Fruit fly (Drosophila melanogaster) whole organism, embryonic: Measurements from ENCODE around the gene Ret.

Source experiments
- CG1024 ChIP-seq: fragments of 200-800 bp; sonication (Bioruptor generic); IDR thresholded peaks from 2 replicates; pipeline ENCODE4 v1.3.6; 2022; ENCODE audit warnings: missing biosample characterization, missing genetic modification characterization
- CG10462 ChIP-seq: fragments of 200-800 bp; sonication (Bioruptor generic); optimal IDR thresholded peaks from 2 replicates; lab custom pipeline; 2016; ENCODE audit warnings: missing biosample characterization, missing genetic modification characterization
- CG11247 ChIP-seq: fragments of 200-800 bp; sonication (Bioruptor generic); IDR thresholded peaks from 2 replicates; pipeline ENCODE4 v1.3.6; 2022; ENCODE audit warnings: missing biosample characterization, missing genetic modification characterization
- CG11456 ChIP-seq: fragments of 200-800 bp; sonication (Bioruptor generic); IDR thresholded peaks from 3 replicates; pipeline ENCODE4 v1.3.6; 2022; ENCODE audit warnings: missing biosample characterization, missing genetic modification characterization
- CG12236 ChIP-seq: fragments of 200-800 bp; sonication (Bioruptor generic); optimal IDR thresholded peaks from 2 replicates; lab custom pipeline; 2016; ENCODE audit warnings: missing biosample characterization, missing genetic modification characterization
- CG12299 ChIP-seq: fragments of 200-800 bp; sonication (Bioruptor generic); optimal IDR thresholded peaks from 2 replicates; lab custom pipeline; 2018; ENCODE audit warnings: missing biosample characterization, mild to moderate bottlenecking, missing genetic modification characterization
- CG12391 ChIP-seq: fragments of 200-800 bp; sonication (Bioruptor generic); optimal IDR thresholded peaks from 3 replicates; lab custom pipeline; 2018; ENCODE audit warnings: missing biosample characterization, mild to moderate bottlenecking, missing genetic modification characterization, moderate library complexity
- CG12942 ChIP-seq: fragments of 200-800 bp; sonication (Bioruptor generic); optimal IDR thresholded peaks from 3 replicates; lab custom pipeline; 2016; ENCODE audit warnings: missing biosample characterization, missing genetic modification characterization
- CG13775 ChIP-seq: fragments of 200-800 bp; sonication (Bioruptor generic); optimal IDR thresholded peaks from 3 replicates; lab custom pipeline; 2017; ENCODE audit warnings: missing biosample characterization, mild to moderate bottlenecking, missing genetic modification characterization
- CG14965 ChIP-seq: fragments of 200-800 bp; sonication (Bioruptor generic); optimal IDR thresholded peaks from 2 replicates; lab custom pipeline; 2016; ENCODE audit warnings: missing biosample characterization, missing genetic modification characterization, borderline replicate concordance
- CG16779 ChIP-seq: fragments of 200-800 bp; sonication (Bioruptor generic); IDR thresholded peaks from 2 replicates; pipeline ENCODE4 v1.3.6; 2022; ENCODE audit warnings: missing biosample characterization, missing genetic modification characterization
- CG18011 ChIP-seq: fragments of 200-800 bp; sonication (Bioruptor generic); optimal IDR thresholded peaks from 2 replicates; lab custom pipeline; 2017; ENCODE audit warnings: missing biosample characterization, missing genetic modification characterization, mild to moderate bottlenecking, moderate library complexity, missing genotype
- CG2120 ChIP-seq: fragments of 200-800 bp; sonication (Bioruptor generic); optimal IDR thresholded peaks from 3 replicates; lab custom pipeline; 2016; ENCODE audit warnings: missing biosample characterization, missing genetic modification characterization
- CG31365 ChIP-seq: fragments of 200-800 bp; sonication (Bioruptor generic); optimal IDR thresholded peaks from 2 replicates; lab custom pipeline; 2018; ENCODE audit warnings: missing biosample characterization, mild to moderate bottlenecking, missing genetic modification characterization
- CG3726 ChIP-seq: fragments of 200-800 bp; sonication (Bioruptor generic); IDR thresholded peaks from 3 replicates; pipeline ENCODE4, ENCODE4 v1.3.6; 2022; ENCODE audit warnings: missing biosample characterization, missing genetic modification characterization
- CG43689 ChIP-seq: fragments of 200-800 bp; sonication (Bioruptor generic); IDR thresholded peaks from 2 replicates; pipeline ENCODE4 v1.3.6; 2022; ENCODE audit warnings: missing biosample characterization, missing genetic modification characterization
- CG4854 ChIP-seq: fragments of 200-800 bp; sonication (Bioruptor generic); optimal IDR thresholded peaks from 2 replicates; lab custom pipeline; 2016; ENCODE audit warnings: missing biosample characterization, missing genetic modification characterization, inconsistent platforms
- CG8281 ChIP-seq: fragments of 200-800 bp; sonication (Bioruptor generic); optimal IDR thresholded peaks from 2 replicates; lab custom pipeline; 2018; ENCODE audit warnings: missing biosample characterization, mild to moderate bottlenecking, missing genetic modification characterization, moderate library complexity
- CG8924 ChIP-seq: fragments of 200-800 bp; optimal IDR thresholded peaks from 3 replicates; lab custom pipeline; 2019; ENCODE audit warnings: missing biosample characterization, mild to moderate bottlenecking, missing genetic modification characterization, moderate library complexity
- CG9609 ChIP-seq: fragments of 200-800 bp; sonication (Bioruptor generic); optimal IDR thresholded peaks from 3 replicates; lab custom pipeline; 2016; ENCODE audit warnings: missing biosample characterization, missing genetic modification characterization
- D19B ChIP-seq: fragments of 200-800 bp; sonication (Bioruptor generic); optimal IDR thresholded peaks from 2 replicates; lab custom pipeline; 2017; ENCODE audit warnings: missing biosample characterization, mild to moderate bottlenecking, missing genetic modification characterization
- E2f1 ChIP-seq: fragments of 200-800 bp; sonication (Bioruptor generic); IDR thresholded peaks from 2 replicates; pipeline ENCODE4 v1.3.6; 2022; ENCODE audit warnings: missing biosample characterization, missing genetic modification characterization
- HmgD ChIP-seq: fragments of 200-800 bp; sonication (Bioruptor generic); optimal IDR thresholded peaks from 3 replicates; lab custom pipeline; 2016; ENCODE audit warnings: missing biosample characterization, missing genetic modification characterization
- HmgZ ChIP-seq: fragments of 200-800 bp; sonication (Bioruptor generic); optimal IDR thresholded peaks from 2 replicates; lab custom pipeline; 2018; ENCODE audit warnings: missing biosample characterization, mild to moderate bottlenecking, missing genetic modification characterization
- Hmr ChIP-seq: fragments of 200-800 bp; sonication (Bioruptor generic); optimal IDR thresholded peaks from 3 replicates; lab custom pipeline; 2017; ENCODE audit warnings: mild to moderate bottlenecking, missing biosample characterization, missing genetic modification reagents, missing genetic modification characterization
- Lhr ChIP-seq: fragments of 200-800 bp; sonication (Bioruptor generic); optimal IDR thresholded peaks from 3 replicates; lab custom pipeline; 2017; ENCODE audit warnings: mild to moderate bottlenecking, missing biosample characterization, missing genetic modification reagents, missing genetic modification characterization
- MTF-1 ChIP-seq: fragments of 200-800 bp; sonication (Bioruptor generic); optimal IDR thresholded peaks from 2 replicates; lab custom pipeline; 2018; ENCODE audit warnings: missing biosample characterization, mild to moderate bottlenecking, missing genetic modification characterization, borderline replicate concordance
- NC2α ChIP-seq: fragments of 200-800 bp; sonication (Bioruptor generic); optimal IDR thresholded peaks from 2 replicates; lab custom pipeline; 2016; ENCODE audit warnings: missing biosample characterization, missing genetic modification characterization
- Sry-δ ChIP-seq: fragments of 200-800 bp; sonication (Bioruptor generic); optimal IDR thresholded peaks from 2 replicates; lab custom pipeline; 2016; ENCODE audit warnings: missing biosample characterization, missing genetic modification characterization
- abd-A ChIP-seq: fragments of 200-800 bp; sonication (Bioruptor generic); optimal IDR thresholded peaks from 3 replicates; lab custom pipeline; 2019; ENCODE audit warnings: missing biosample characterization, mild to moderate bottlenecking, missing genetic modification characterization, moderate library complexity
- cas ChIP-seq: fragments of 200-800 bp; sonication (Bioruptor generic); IDR thresholded peaks from 2 replicates; pipeline ENCODE4 v1.3.6; 2022; ENCODE audit warnings: missing biosample characterization, missing genetic modification characterization
- danr ChIP-seq: fragments of 200-800 bp; sonication (Bioruptor generic); IDR thresholded peaks from 2 replicates; pipeline ENCODE4 v1.3.6; 2022; ENCODE audit warnings: missing biosample characterization, missing genetic modification characterization
- dysf ChIP-seq: fragments of 200-800 bp; sonication (Bioruptor generic); IDR thresholded peaks from 3 replicates; pipeline ENCODE4 v1.3.6; 2022; ENCODE audit warnings: missing biosample characterization, missing genetic modification characterization
- fd64A ChIP-seq: fragments of 200-800 bp; sonication (Bioruptor generic); optimal IDR thresholded peaks from 3 replicates; lab custom pipeline; 2018; ENCODE audit warnings: missing biosample characterization, mild to moderate bottlenecking, missing genetic modification characterization
- fd96Cb ChIP-seq: fragments of 200-800 bp; sonication (Bioruptor generic); optimal IDR thresholded peaks from 2 replicates; lab custom pipeline; 2018; ENCODE audit warnings: missing biosample characterization, mild to moderate bottlenecking, missing genetic modification characterization, moderate library complexity
- fru ChIP-seq: fragments of >200 bp; optimal IDR thresholded peaks from 2 replicates; lab custom pipeline; 2017
- gsb-n ChIP-seq: fragments of 200-800 bp; sonication (Bioruptor generic); optimal IDR thresholded peaks from 3 replicates; lab custom pipeline; 2018; ENCODE audit warnings: missing biosample characterization, mild to moderate bottlenecking, missing genetic modification characterization
- hth ChIP-seq: fragments of >200 bp; optimal IDR thresholded peaks from 2 replicates; lab custom pipeline; 2017; ENCODE audit warnings: inconsistent platforms
- ind ChIP-seq: fragments of 200-800 bp; sonication (Bioruptor generic); optimal IDR thresholded peaks from 3 replicates; lab custom pipeline; 2016; ENCODE audit warnings: missing biosample characterization, missing genetic modification characterization
- klu ChIP-seq: fragments of 200-800 bp; sonication (Bioruptor generic); IDR thresholded peaks from 2 replicates; pipeline ENCODE4 v1.3.6; 2022; ENCODE audit warnings: missing biosample characterization, missing genetic modification characterization
- lov ChIP-seq, 2 experiments: fragments of 200-800 bp in 1 of 2; fragments of >200 bp in 1 of 2; sonication (Bioruptor generic) in 1 of 2; IDR thresholded peaks in 1 of 2; optimal IDR thresholded peaks in 1 of 2; 2 replicates in 1 of 2; 3 replicates in 1 of 2; pipeline versions ENCODE4 v1.3.6 to Lab custom; 2017 to 2022; ENCODE audit warnings: missing biosample characterization in 1 of 2, missing genetic modification characterization in 1 of 2
- mam ChIP-seq: fragments of 200-800 bp; sonication (Bioruptor generic); optimal IDR thresholded peaks from 3 replicates; lab custom pipeline; 2016; ENCODE audit warnings: missing biosample characterization, missing genetic modification characterization
- rib ChIP-seq: fragments of 200-800 bp; sonication (Bioruptor generic); IDR thresholded peaks from 2 replicates; pipeline ENCODE4 v1.3.6; 2022; ENCODE audit warnings: missing biosample characterization, missing genetic modification characterization
- seq ChIP-seq: fragments of 200-800 bp; sonication (Bioruptor generic); IDR thresholded peaks from 2 replicates; pipeline ENCODE4 v1.3.6; 2022; ENCODE audit warnings: missing biosample characterization, missing genetic modification characterization
- stc ChIP-seq: fragments of 200-800 bp; sonication (Bioruptor generic); IDR thresholded peaks from 2 replicates; pipeline ENCODE4 v1.3.6; 2022; ENCODE audit warnings: missing biosample characterization, missing genetic modification characterization
- tgo ChIP-seq: fragments of 200-800 bp; sonication (Bioruptor generic); IDR thresholded peaks from 3 replicates; pipeline ENCODE4 v1.3.6; 2022; ENCODE audit warnings: missing biosample characterization, missing genetic modification characterization
- tio ChIP-seq: fragments of 200-800 bp; sonication (Bioruptor generic); optimal IDR thresholded peaks from 2 replicates; lab custom pipeline; 2017; ENCODE audit warnings: missing biosample characterization, missing genetic modification characterization, inconsistent platforms
- trem ChIP-seq: fragments of 200-800 bp; optimal IDR thresholded peaks from 3 replicates; lab custom pipeline; 2019; ENCODE audit warnings: missing biosample characterization, mild to moderate bottlenecking, missing genetic modification characterization, moderate library complexity
- unpg ChIP-seq: fragments of 200-800 bp; sonication (Bioruptor generic); optimal IDR thresholded peaks from 3 replicates; lab custom pipeline; 2018; ENCODE audit warnings: missing biosample characterization, mild to moderate bottlenecking, missing genetic modification characterization, moderate library complexity
- zfh2 ChIP-seq: fragments of 200-800 bp; sonication (Bioruptor generic); optimal IDR thresholded peaks from 2 replicates; lab custom pipeline; 2016; ENCODE audit warnings: missing biosample characterization, missing genetic modification characterization

Gene Ret

DNA sequence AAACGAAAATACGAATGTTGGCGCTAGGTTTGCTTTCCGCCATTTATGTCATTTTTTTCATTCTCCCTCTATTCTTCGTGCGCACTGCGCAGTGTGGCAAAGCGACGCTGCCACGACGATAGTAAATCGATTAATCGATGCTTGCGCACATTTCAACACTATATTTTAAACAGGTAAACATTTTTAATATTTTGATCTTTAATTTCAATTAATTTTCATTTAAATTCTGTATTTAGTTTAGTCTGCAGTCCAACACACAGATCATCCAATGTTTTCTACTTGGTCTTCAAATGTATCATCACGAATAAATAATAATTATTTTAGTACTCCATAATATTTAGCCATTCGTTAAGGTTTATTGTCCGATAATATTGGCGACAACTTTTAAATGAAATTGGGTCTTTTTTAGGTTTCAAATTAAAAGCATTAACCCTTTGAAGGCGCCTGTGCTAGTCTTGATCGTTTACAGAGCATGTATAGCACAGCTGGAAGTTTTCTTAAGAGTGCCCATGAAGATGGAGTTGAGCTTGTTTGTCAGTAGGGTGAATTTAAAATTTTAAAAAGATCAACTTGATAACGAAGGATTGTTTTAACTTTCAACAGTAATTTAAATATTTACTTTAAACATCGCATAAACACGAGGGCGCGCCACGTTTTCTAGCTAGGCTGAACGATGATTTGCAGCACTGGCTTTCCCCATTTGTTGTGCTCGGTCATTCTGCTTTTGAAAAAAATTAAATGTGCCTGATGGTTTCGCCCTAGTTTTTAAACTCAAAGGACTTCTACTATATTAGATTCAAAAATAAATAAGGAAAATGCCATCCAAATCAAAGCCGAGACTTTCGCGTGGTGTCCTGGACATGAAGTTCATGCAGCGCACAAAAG lies 42.2 kb downstream of the Ret start, which contains the start of the genes Mpp6 and E2f2 (continued):
- peak; percentile 7 for TF ChIP-seq Lhr (GFP tag; lab: Kevin White, UChicago)
- no peak for TF ChIP-seq CG43689 (GFP tag; lab: Robert Waterston, UW)
- peak; percentile 60; the same call in 1 of the 2 replicates for TF ChIP-seq CG16779 (GFP tag; lab: Robert Waterston, UW)
- peak; percentile 58 for TF ChIP-seq mam (GFP tag; lab: Kevin White, UChicago)
- no peak for TF ChIP-seq CG12299 (tag; lab: Kevin White, UChicago)
- no peak for TF ChIP-seq E2f1 (GFP tag; lab: Robert Waterston, UW)
- no peak for TF ChIP-seq CG3726 (GFP tag; lab: Robert Waterston, UW)
- TF ChIP-seq HmgD (GFP tag; lab: Kevin White, UChicago): no peak
- TF ChIP-seq dysf (GFP tag; lab: Robert Waterston, UW): peak; percentile 29; the same call in 1 of the 3 replicates
- TF ChIP-seq gsb-n (tag; lab: Kevin White, UChicago): no peak
- no peak for TF ChIP-seq D19B
- TF ChIP-seq CG12391 (tag; lab: Kevin White, UChicago): peak; percentile 6
- no peak for TF ChIP-seq fd96Cb
- TF ChIP-seq CG10462 (GFP tag; lab: Kevin White, UChicago): no peak
- peak; percentile 59; the same call in 2 of the 3 replicates for TF ChIP-seq CG11456 (GFP tag; lab: Robert Waterston, UW)
- TF ChIP-seq Sry-δ (GFP tag; lab: Kevin White, UChicago): peak; percentile 59
- TF ChIP-seq CG8924: peak; percentile 13
- no peak for TF ChIP-seq fd64A
- TF ChIP-seq MTF-1 (GFP tag; lab: Kevin White, UChicago): no peak
- 0 out of 2 replicates have a peak, but pooled peaks have one; percentile 25 for TF ChIP-seq seq (GFP tag; lab: Robert Waterston, UW)
- TF ChIP-seq cas: peak; percentile 27; the same call in 1 of the 2 replicates
- TF ChIP-seq CG8281 (tag; lab: Kevin White, UChicago): no peak
- TF ChIP-seq stc (GFP tag; lab: Robert Waterston, UW): no peak
- TF ChIP-seq CG2120 (GFP tag; lab: Kevin White, UChicago): peak; percentile 61
- no peak for TF ChIP-seq CG9609 (GFP tag; lab: Kevin White, UChicago)
- TF ChIP-seq fru (lab: Kevin White, UChicago): no peak
- peak; percentile 42 for TF ChIP-seq zfh2
- no peak for TF ChIP-seq CG13775 (GFP tag; lab: Kevin White, UChicago)
- TF ChIP-seq trem: peak; percentile 33
- TF ChIP-seq klu: no peak
- no peak for TF ChIP-seq danr
- TF ChIP-seq CG12236 (GFP tag; lab: Kevin White, UChicago): no peak
- TF ChIP-seq CG18011 (GFP tag; lab: Kevin White, UChicago): no peak
- TF ChIP-seq HmgZ (tag; lab: Kevin White, UChicago): peak; percentile 43
- TF ChIP-seq CG31365: no peak
- TF ChIP-seq CG1024 (GFP tag; lab: Robert Waterston, UW): no peak
- peak; percentile 71 for TF ChIP-seq CG11247 (GFP tag; lab: Robert Waterston, UW)
- TF ChIP-seq CG12942 (GFP tag; lab: Kevin White, UChicago): peak; percentile 6
- TF ChIP-seq unpg (GFP tag; lab: Kevin White, UChicago): no peak
- peak; percentile 8 for TF ChIP-seq Hmr (GFP tag; lab: Kevin White, UChicago)
- no peak for TF ChIP-seq CG4854 (GFP tag; lab: Kevin White, UChicago)
- TF ChIP-seq lov (optimal IDR thresholded peaks at IDR 0.05; lab: Kevin White, UChicago): no peak
- no peak for TF ChIP-seq lov (GFP tag; IDR thresholded peaks at IDR 0.05; lab: Robert Waterston, UW)
- peak; percentile 41 for TF ChIP-seq tio (GFP tag; lab: Kevin White, UChicago)
- TF ChIP-seq ind (GFP tag; lab: Kevin White, UChicago): peak; percentile 2
- no peak for TF ChIP-seq NC2α (GFP tag; lab: Kevin White, UChicago)
- no peak for TF ChIP-seq abd-A (tag; lab: Kevin White, UChicago)
- no peak for TF ChIP-seq hth (lab: Kevin White, UChicago)
- TF ChIP-seq CG14965: no peak
- TF ChIP-seq tgo (GFP tag; lab: Robert Waterston, UW): peak; percentile 14; the same call in 1 of the 3 replicates
- TF ChIP-seq rib: no peak
